In the genomic region with DNA sequence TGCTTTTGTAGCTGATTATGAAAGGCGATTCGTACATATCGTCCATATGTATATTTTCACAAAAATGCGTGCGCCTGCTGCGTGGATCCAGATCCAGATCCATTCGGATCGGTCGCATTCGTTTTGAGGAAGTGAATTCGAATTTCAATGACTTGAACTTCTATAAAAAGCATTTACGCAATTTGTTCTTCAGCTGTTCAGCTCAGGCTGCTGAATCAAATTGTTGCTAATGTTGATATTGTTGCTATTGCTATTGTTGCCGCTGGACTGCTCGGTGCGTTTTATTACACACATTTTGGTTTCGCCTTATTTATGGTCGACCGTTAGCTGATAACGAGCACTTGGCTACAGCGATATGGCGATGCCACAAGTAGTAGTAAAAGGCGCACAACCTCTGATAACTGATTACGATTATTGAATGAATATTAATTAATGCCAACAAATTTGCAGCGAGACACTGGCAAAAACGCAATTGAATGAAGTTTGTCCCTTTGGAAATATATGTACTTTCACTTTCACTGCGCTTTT, we compare ENCODE assay signal across 1 fruit fly cellular context.
A peak's percentile ranks its signal among the peaks of the same experiment; 100 is the strongest.
TF ChIP-seq lines count a peak whose summit lies in the region.

No protein-coding gene starts in this region.

TF ChIP-seq in whole organism, embryonic, 481 proteins besides CTCF, POLR2A, EP300 and RAD21 (continued from another document):
- TF ChIP-seq CG31441 (GFP tag; IDR thresholded peaks at IDR 0.05; lab: Robert Waterston, UW) = no peak
- TF ChIP-seq sug (tag; optimal IDR thresholded peaks at IDR 0.05; lab: Kevin White, UChicago) = peak; percentile 56
- TF ChIP-seq CG6654 (GFP tag; optimal IDR thresholded peaks at IDR 0.05; lab: Kevin White, UChicago) = no peak
- TF ChIP-seq Sry-β (GFP tag; optimal IDR thresholded peaks at IDR 0.05; lab: Kevin White, UChicago) = no peak
- TF ChIP-seq CG11504 (tag; optimal IDR thresholded peaks at IDR 0.05; lab: Kevin White, UChicago) = peak; percentile 7
